Worm (Caenorhabditis elegans): Measurements from ENCODE around the gene ttr-17.

ce11 chrIV:11044377-11044776 lies 22.4 kb downstream of the ttr-17 start:
- no peak for TF ChIP-seq ztf-11 (tag; optimal IDR thresholded peaks at IDR 0.05)
- no peak for TF ChIP-seq elt-3 (tag; optimal IDR thresholded peaks at IDR 0.05)
- TF ChIP-seq nhr-85 (tag): no peak
- no peak for TF ChIP-seq nhr-90 (tag; optimal IDR thresholded peaks at IDR 0.05; ENCODE audit: poor library complexity)

Measured in whole organism, L1 larva.